Fruit fly (Drosophila melanogaster) whole organism, embryonic: ENCODE data around the gene Grasp65.

ENCODE experiments used
- Antp ChIP-seq: fragments of 200-800 bp; sonication (Bioruptor generic); optimal IDR thresholded peaks from 3 replicates; lab custom pipeline; 2016; ENCODE audit warnings: missing biosample characterization, missing genetic modification characterization
- CG10462 ChIP-seq: fragments of 200-800 bp; sonication (Bioruptor generic); optimal IDR thresholded peaks from 2 replicates; lab custom pipeline; 2016; ENCODE audit warnings: missing biosample characterization, missing genetic modification characterization
- CG10979 ChIP-seq: fragments of 200-800 bp; sonication (Bioruptor generic); optimal IDR thresholded peaks from 2 replicates; lab custom pipeline; 2018; ENCODE audit warnings: missing biosample characterization, mild to moderate bottlenecking, missing genetic modification characterization, moderate library complexity
- CG11723 ChIP-seq: fragments of 200-800 bp; sonication (Bioruptor generic); optimal IDR thresholded peaks from 2 replicates; lab custom pipeline; 2017; ENCODE audit warnings: missing biosample characterization, mild to moderate bottlenecking, missing genetic modification characterization
- CG12391 ChIP-seq: fragments of 200-800 bp; sonication (Bioruptor generic); optimal IDR thresholded peaks from 3 replicates; lab custom pipeline; 2018; ENCODE audit warnings: missing biosample characterization, mild to moderate bottlenecking, missing genetic modification characterization, moderate library complexity
- CG13296 ChIP-seq: fragments of 200-800 bp; sonication (Bioruptor generic); optimal IDR thresholded peaks from 3 replicates; lab custom pipeline; 2018; ENCODE audit warnings: missing biosample characterization, mild to moderate bottlenecking, missing genetic modification characterization
- CG14710 ChIP-seq: fragments of 200-800 bp; sonication (Bioruptor generic); optimal IDR thresholded peaks from 3 replicates; lab custom pipeline; 2019; ENCODE audit warnings: missing biosample characterization, mild to moderate bottlenecking, missing genetic modification characterization, moderate library complexity
- CG15479 ChIP-seq: fragments of 200-800 bp; sonication (Bioruptor generic); optimal IDR thresholded peaks from 3 replicates; lab custom pipeline; 2019; ENCODE audit warnings: missing biosample characterization, mild to moderate bottlenecking, missing genetic modification characterization, moderate library complexity
- CG15696 ChIP-seq: fragments of 200-800 bp; sonication (Bioruptor generic); optimal IDR thresholded peaks from 2 replicates; lab custom pipeline; 2019; ENCODE audit warnings: missing biosample characterization, mild to moderate bottlenecking, missing genetic modification characterization, moderate library complexity
- CG1602 ChIP-seq: fragments of 200-800 bp; sonication (Bioruptor generic); optimal IDR thresholded peaks from 3 replicates; lab custom pipeline; 2016; ENCODE audit warnings: missing biosample characterization, missing genetic modification characterization
- CG16815 ChIP-seq: fragments of 200-800 bp; sonication (Bioruptor generic); optimal IDR thresholded peaks from 3 replicates; lab custom pipeline; 2017; ENCODE audit warnings: missing biosample characterization, mild to moderate bottlenecking, missing genetic modification characterization
- CG17385 ChIP-seq: fragments of 200-800 bp; sonication (Bioruptor generic); optimal IDR thresholded peaks from 3 replicates; lab custom pipeline; 2018; ENCODE audit warnings: missing biosample characterization, mild to moderate bottlenecking, missing genetic modification characterization
- CG30403 ChIP-seq: fragments of 200-800 bp; sonication (Bioruptor generic); optimal IDR thresholded peaks from 3 replicates; lab custom pipeline; 2016; ENCODE audit warnings: missing biosample characterization, missing genetic modification characterization
- CG30431 ChIP-seq: fragments of 200-800 bp; sonication (Bioruptor generic); optimal IDR thresholded peaks from 2 replicates; lab custom pipeline; 2017; ENCODE audit warnings: missing biosample characterization, missing genetic modification characterization
- CG32772 ChIP-seq: fragments of 200-800 bp; sonication (Bioruptor generic); IDR thresholded peaks from 2 replicates; pipeline ENCODE4 v1.3.6; 2022; ENCODE audit warnings: missing biosample characterization, missing genetic modification characterization
- CG3407 ChIP-seq: fragments of 200-800 bp; sonication (Bioruptor generic); optimal IDR thresholded peaks from 2 replicates; lab custom pipeline; 2018; ENCODE audit warnings: missing biosample characterization, mild to moderate bottlenecking, missing genetic modification characterization
- CG3847 ChIP-seq: fragments of 200-800 bp; sonication (Bioruptor generic); IDR thresholded peaks from 2 replicates; pipeline ENCODE4 v1.3.6; 2022; ENCODE audit warnings: missing biosample characterization, missing genetic modification characterization
- CG3995 ChIP-seq: fragments of 200-800 bp; sonication (Bioruptor generic); optimal IDR thresholded peaks from 3 replicates; lab custom pipeline; 2016; ENCODE audit warnings: missing biosample characterization, missing genetic modification characterization
- CG5180 ChIP-seq: fragments of 200-800 bp; sonication (Bioruptor generic); optimal IDR thresholded peaks from 3 replicates; lab custom pipeline; 2017; ENCODE audit warnings: missing biosample characterization, missing genetic modification characterization, mild to moderate bottlenecking, moderate library complexity, missing genetic modification reagents
- CG6765 ChIP-seq: fragments of 200-800 bp; sonication (Bioruptor generic); optimal IDR thresholded peaks from 3 replicates; lab custom pipeline; 2017; ENCODE audit warnings: missing biosample characterization, mild to moderate bottlenecking, missing genetic modification characterization
- CG7556 ChIP-seq: fragments of 200-800 bp; sonication (Bioruptor generic); optimal IDR thresholded peaks from 2 replicates; lab custom pipeline; 2017; ENCODE audit warnings: missing biosample characterization, mild to moderate bottlenecking, missing genetic modification characterization
- CG7839 ChIP-seq: fragments of 200-800 bp; sonication (Bioruptor generic); optimal IDR thresholded peaks from 3 replicates; lab custom pipeline; 2018; ENCODE audit warnings: missing biosample characterization, mild to moderate bottlenecking, missing genetic modification characterization, moderate library complexity
- CG9609 ChIP-seq: fragments of 200-800 bp; sonication (Bioruptor generic); optimal IDR thresholded peaks from 3 replicates; lab custom pipeline; 2016; ENCODE audit warnings: missing biosample characterization, missing genetic modification characterization
- CHES-1-like ChIP-seq: fragments of 200-800 bp; sonication (Bioruptor generic); optimal IDR thresholded peaks from 2 replicates; lab custom pipeline; 2016; ENCODE audit warnings: missing biosample characterization, missing genetic modification characterization
- CoRest ChIP-seq: fragments of 200-800 bp; sonication (Bioruptor generic); optimal IDR thresholded peaks from 3 replicates; lab custom pipeline; 2018; ENCODE audit warnings: missing biosample characterization, mild to moderate bottlenecking, missing genetic modification characterization, moderate library complexity
- Dbx ChIP-seq: fragments of 200-800 bp; sonication (Bioruptor generic); IDR thresholded peaks from 3 replicates; pipeline ENCODE4 v1.3.6; 2022; ENCODE audit warnings: missing biosample characterization, missing genetic modification characterization
- Hr78 ChIP-seq, 2 experiments: fragments of 200-800 bp in 1 of 2; fragments of >200 bp in 1 of 2; sonication (Bioruptor generic) in 1 of 2; optimal IDR thresholded peaks; 2 replicates each; lab custom pipeline; 2017 to 2019; ENCODE audit warnings: missing biosample characterization in 2 of 2, missing genetic modification characterization in 2 of 2, mild to moderate bottlenecking in 1 of 2, moderate library complexity in 1 of 2
- Med ChIP-seq: fragments of 200-800 bp; sonication (Bioruptor generic); peaks from one replicate; lab custom pipeline; 2016; ENCODE audit warnings: missing biosample characterization, missing genetic modification characterization, mild to moderate bottlenecking, inconsistent platforms, moderate library complexity
- Nf-YB ChIP-seq: fragments of 200-800 bp; sonication (Bioruptor generic); optimal IDR thresholded peaks from 3 replicates; lab custom pipeline; 2019; ENCODE audit warnings: missing biosample characterization, mild to moderate bottlenecking, missing genetic modification characterization, moderate library complexity
- Opbp ChIP-seq: fragments of 200-800 bp; sonication (Bioruptor generic); IDR thresholded peaks from 3 replicates; pipeline ENCODE4 v1.3.6; 2022; ENCODE audit warnings: missing biosample characterization, missing genetic modification characterization; ENCODE audit not compliant: partially characterized antibody
- ara ChIP-seq: fragments of 200-800 bp; sonication (Bioruptor generic); IDR thresholded peaks from 2 replicates; pipeline ENCODE4 v1.3.6; 2022; ENCODE audit warnings: missing biosample characterization, missing genetic modification characterization
- ci ChIP-seq: fragments of 200-800 bp; sonication (Bioruptor generic); IDR thresholded peaks from 3 replicates; pipeline ENCODE4 v1.3.6; 2022; ENCODE audit warnings: missing biosample characterization, missing genetic modification characterization
- crc ChIP-seq: fragments of 200-800 bp; sonication (Bioruptor generic); optimal IDR thresholded peaks from 2 replicates; lab custom pipeline; 2016; ENCODE audit warnings: missing biosample characterization, missing genetic modification characterization
- crol ChIP-seq: fragments of 200-800 bp; sonication (Bioruptor generic); IDR thresholded peaks from 2 replicates; pipeline ENCODE4 v1.3.6; 2022; ENCODE audit warnings: missing biosample characterization, missing genetic modification characterization
- dan ChIP-seq: fragments of 200-800 bp; sonication (Bioruptor generic); IDR thresholded peaks from 2 replicates; pipeline ENCODE4 v1.3.6; 2022; ENCODE audit warnings: missing biosample characterization, missing genetic modification characterization
- dpn ChIP-seq, 2 experiments: fragments of 200-800 bp; sonication (Bioruptor generic); optimal IDR thresholded peaks; 3 replicates each; lab custom pipeline; 2016; ENCODE audit warnings: missing biosample characterization in 2 of 2, missing genetic modification characterization in 2 of 2
- gcm ChIP-seq: fragments of 200-800 bp; sonication (Bioruptor generic); optimal IDR thresholded peaks from 2 replicates; lab custom pipeline; 2019; ENCODE audit warnings: missing biosample characterization, mild to moderate bottlenecking, missing genetic modification characterization, moderate library complexity
- gfzf ChIP-seq: fragments of 200-800 bp; sonication (Bioruptor generic); optimal IDR thresholded peaks from 2 replicates; lab custom pipeline; 2016; ENCODE audit warnings: missing biosample characterization, mild to moderate bottlenecking, missing genetic modification characterization, moderate library complexity
- grau ChIP-seq: fragments of 200-800 bp; optimal IDR thresholded peaks from 3 replicates; lab custom pipeline; 2019; ENCODE audit warnings: missing biosample characterization, mild to moderate bottlenecking, missing genetic modification characterization, moderate library complexity
- inv ChIP-seq: fragments of 200-800 bp; sonication (Bioruptor generic); IDR thresholded peaks from 2 replicates; pipeline ENCODE4 v1.3.6; 2022; ENCODE audit warnings: missing biosample characterization, missing genetic modification characterization; ENCODE audit not compliant: partially characterized antibody
- nau ChIP-seq: fragments of 200-800 bp; sonication (Bioruptor generic); optimal IDR thresholded peaks from 3 replicates; lab custom pipeline; 2017; ENCODE audit warnings: missing biosample characterization, mild to moderate bottlenecking, missing genetic modification characterization, missing genetic modification reagents
- nerfin-2 ChIP-seq: fragments of 200-800 bp; sonication (Bioruptor generic); IDR thresholded peaks from 2 replicates; pipeline ENCODE4 v1.3.6; 2022; ENCODE audit warnings: missing biosample characterization, missing genetic modification characterization; ENCODE audit not compliant: partially characterized antibody
- pfk ChIP-seq: fragments of 200-800 bp; sonication (Bioruptor generic); optimal IDR thresholded peaks from 2 replicates; lab custom pipeline; 2018; ENCODE audit warnings: missing biosample characterization, mild to moderate bottlenecking, missing genetic modification characterization, moderate library complexity
- pnt ChIP-seq: fragments of 200-800 bp; sonication (Bioruptor generic); optimal IDR thresholded peaks from 3 replicates; lab custom pipeline; 2016; ENCODE audit warnings: missing biosample characterization, missing genetic modification characterization
- run ChIP-seq: fragments of 200-800 bp; sonication (Bioruptor generic); optimal IDR thresholded peaks from 3 replicates; lab custom pipeline; 2018; ENCODE audit warnings: missing biosample characterization, mild to moderate bottlenecking, missing genetic modification characterization
- scrt ChIP-seq: fragments of 200-800 bp; sonication (Bioruptor generic); optimal IDR thresholded peaks from 2 replicates; lab custom pipeline; 2018; ENCODE audit warnings: missing biosample characterization, mild to moderate bottlenecking, missing genetic modification characterization, moderate library complexity
- toy ChIP-seq: fragments of 200-800 bp; sonication (Bioruptor generic); IDR thresholded peaks from 2 replicates; pipeline ENCODE4 v1.3.6; 2022; ENCODE audit warnings: missing biosample characterization, missing genetic modification characterization
- unpg ChIP-seq: fragments of 200-800 bp; sonication (Bioruptor generic); optimal IDR thresholded peaks from 3 replicates; lab custom pipeline; 2018; ENCODE audit warnings: missing biosample characterization, mild to moderate bottlenecking, missing genetic modification characterization, moderate library complexity

Grasp65 gene

DNA sequence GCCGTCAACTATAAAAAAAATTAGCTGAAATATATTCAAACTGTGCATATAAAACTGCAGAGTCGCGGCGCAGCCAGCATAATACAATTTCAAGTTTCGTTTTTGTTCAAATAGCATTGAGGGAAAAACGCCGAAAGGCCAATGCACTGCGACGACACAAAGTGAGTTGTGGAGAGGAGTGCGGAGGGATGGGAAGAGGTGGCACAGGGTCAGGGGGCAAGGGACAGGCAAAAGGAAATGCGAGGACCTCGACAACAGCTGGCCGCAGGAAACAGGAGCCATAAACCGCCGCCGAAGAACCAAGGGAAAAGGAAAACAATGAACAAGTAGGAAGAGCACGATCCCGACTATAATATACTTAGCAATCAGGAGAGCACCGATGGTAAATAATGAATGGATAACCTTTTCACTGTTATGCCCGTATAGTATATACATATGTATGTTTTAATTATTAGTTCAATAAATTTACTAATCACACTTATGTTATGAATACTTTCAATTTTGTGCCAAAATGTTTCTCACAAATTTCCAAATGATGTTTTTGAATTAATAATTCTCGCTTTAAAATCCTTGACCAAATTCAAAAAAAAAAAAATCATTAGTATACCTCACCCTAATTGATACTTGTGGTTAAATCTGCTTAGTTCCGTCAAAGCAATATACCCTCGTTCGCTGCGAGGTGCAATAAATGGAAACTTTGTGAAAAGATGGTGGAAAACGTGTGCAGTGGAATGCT is 26.0 kb upstream of the Grasp65 start (continued):
- TF ChIP-seq CG16815 (GFP tag; lab: Kevin White, UChicago) (peak; percentile 44), nerfin-2 (GFP tag; lab: Robert Waterston, UW) (no peak), CHES-1-like (GFP tag; lab: Kevin White, UChicago) (peak; percentile 9), dpn (GFP tag; optimal IDR thresholded peaks at IDR 0.05; lab: Kevin White, UChicago) (peak in 1 of 2 experiments; percentile 31), ara (0 out of 2 replicates have a peak, but pooled peaks have one; percentile 31), CG7556 (peak; percentile 42), crol (peak; percentile 96), toy (GFP tag; lab: Robert Waterston, UW) (no peak), grau (peak; percentile 12), CG10462 (no peak), CoRest (tag; lab: Kevin White, UChicago) (peak; percentile 55), CG11723 (GFP tag; lab: Kevin White, UChicago) (no peak), Nf-YB (GFP tag; lab: Kevin White, UChicago) (peak; percentile 13), CG9609 (no peak), CG30403 (GFP tag; lab: Kevin White, UChicago) (peak; percentile 52), CG12391 (tag; lab: Kevin White, UChicago) (peak; percentile 71), CG13296 (GFP tag; lab: Kevin White, UChicago) (no peak), Opbp (0 out of 3 replicates have a peak, but pooled peaks have one; percentile 16), CG32772 (GFP tag; lab: Robert Waterston, UW) (no peak), CG3995 (GFP tag; lab: Kevin White, UChicago) (no peak), CG7839 (tag; lab: Kevin White, UChicago) (peak; percentile 48), Hr78 (GFP tag; optimal IDR thresholded peaks at IDR 0.05; lab: Kevin White, UChicago) (peak in 1 of 2 experiments; percentile 12), CG14710 (tag; lab: Kevin White, UChicago) (peak; percentile 33), CG30431 (GFP tag; lab: Kevin White, UChicago) (peak; percentile 12), Med (GFP tag; lab: Kevin White, UChicago) (peak; percentile 55), unpg (GFP tag; lab: Kevin White, UChicago) (peak; percentile 36), CG15696 (tag; lab: Kevin White, UChicago) (peak; percentile 53)
- TF ChIP-seq, all 482 proteins: peak for 78

DNA sequence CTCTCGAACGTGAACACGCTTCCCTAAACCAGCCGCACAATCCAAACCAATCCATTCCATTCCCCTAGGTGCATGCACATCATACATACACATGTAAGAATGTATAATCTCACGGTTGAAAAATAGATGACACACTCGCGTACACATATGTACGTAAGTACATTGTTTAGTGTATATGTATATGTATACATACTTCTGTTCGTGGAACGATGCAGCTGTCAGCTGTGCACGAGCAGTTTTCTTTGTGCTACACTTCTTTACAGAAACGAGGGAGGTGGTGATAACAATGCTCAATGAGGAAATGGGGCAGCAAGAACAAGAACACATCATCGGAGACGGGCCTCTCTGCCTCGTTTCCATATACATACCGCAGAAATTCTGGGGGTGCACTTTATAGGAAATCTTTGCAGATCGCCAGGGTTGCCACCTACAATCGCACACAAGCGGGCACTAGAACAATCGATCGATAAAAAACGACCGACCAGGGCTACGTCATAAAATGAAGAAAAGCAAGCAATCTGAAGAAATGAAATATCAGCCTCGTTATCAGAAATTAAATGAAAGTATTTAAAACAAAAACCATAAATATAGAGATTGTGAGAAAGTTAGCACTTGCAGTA is 25.3 kb upstream of the Grasp65 start:
- TF ChIP-seq CG17385 (GFP tag; lab: Kevin White, UChicago) (peak; percentile 73), inv (GFP tag; lab: Robert Waterston, UW) (no peak), gfzf (GFP tag; lab: Kevin White, UChicago) (no peak), scrt (no peak), nau (GFP tag; lab: Kevin White, UChicago) (peak; percentile 40), crc (GFP tag; lab: Kevin White, UChicago) (no peak), CG3847 (GFP tag; lab: Robert Waterston, UW) (no peak), CG1602 (GFP tag; lab: Kevin White, UChicago) (no peak), CG15479 (GFP tag; lab: Kevin White, UChicago) (peak; percentile 90), CG10979 (tag; lab: Kevin White, UChicago) (no peak), pfk (peak; percentile 44), Dbx (GFP tag; lab: Robert Waterston, UW) (no peak), Antp (GFP tag; lab: Kevin White, UChicago) (no peak), dan (GFP tag; lab: Robert Waterston, UW) (no peak), toy (GFP tag; lab: Robert Waterston, UW) (no peak), gcm (GFP tag; lab: Kevin White, UChicago) (peak; percentile 10), pnt (GFP tag; lab: Kevin White, UChicago) (no peak), CG5180 (GFP tag; lab: Kevin White, UChicago) (no peak), CG3407 (GFP tag; lab: Kevin White, UChicago) (no peak), ci (GFP tag; lab: Robert Waterston, UW) (no peak; the same call in none of the 3 replicates), run (tag; lab: Kevin White, UChicago) (no peak), CG6765 (GFP tag; lab: Kevin White, UChicago) (no peak)
